Fruit fly (Drosophila melanogaster) whole organism, larva: ENCODE results near the gene CG14879.

Experiments
- noc ChIP-seq: fragments of 200-800 bp; sonication (Bioruptor generic); optimal IDR thresholded peaks from 3 replicates; lab custom pipeline; 2019; ENCODE audit warnings: missing biosample characterization, mild to moderate bottlenecking, missing genetic modification characterization, moderate library complexity

Gene CG14879

dm6 chr3R:16327549-16327948 lies 21.5 kb downstream of the CG14879 start, which contains the start of gene CG17930:
CG17930 (plus strand) TSS chr3R:16327849.
- TF ChIP-seq noc (tag; lab: Kevin White, UChicago) = no peak

DNA sequence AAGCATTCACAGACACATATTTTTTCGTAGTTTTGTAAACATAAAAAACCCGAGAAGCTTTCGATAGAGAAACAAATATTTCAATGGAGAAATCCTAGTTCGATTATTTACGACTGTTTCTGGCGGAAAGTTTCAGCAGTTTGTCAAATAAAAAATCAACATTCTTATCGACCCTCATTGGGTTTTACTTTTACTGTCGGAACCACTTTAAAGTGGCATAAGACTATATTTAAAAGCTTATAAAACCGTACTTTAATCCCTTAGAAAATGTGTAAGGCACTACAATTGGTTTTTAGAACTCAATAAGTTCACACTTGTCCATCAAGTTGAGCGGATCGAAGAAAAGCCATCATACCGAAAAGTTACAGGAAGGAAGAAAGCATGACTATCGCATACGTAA lies 23.8 kb downstream of the CG14879 start, which contains the start of gene CG17929:
CG17929 (plus strand) TSS at position 301 of the 400 bp plus-strand sequence.
- TF ChIP-seq noc (tag; lab: Kevin White, UChicago) = no peak

dm6 chr3R:16323093-16323492 lies 25.9 kb downstream of the CG14879 start, which contains the start of gene CG6901:
CG6901 (plus strand) TSS chr3R:16323415.
- TF ChIP-seq noc (tag; lab: Kevin White, UChicago) = no peak

DNA sequence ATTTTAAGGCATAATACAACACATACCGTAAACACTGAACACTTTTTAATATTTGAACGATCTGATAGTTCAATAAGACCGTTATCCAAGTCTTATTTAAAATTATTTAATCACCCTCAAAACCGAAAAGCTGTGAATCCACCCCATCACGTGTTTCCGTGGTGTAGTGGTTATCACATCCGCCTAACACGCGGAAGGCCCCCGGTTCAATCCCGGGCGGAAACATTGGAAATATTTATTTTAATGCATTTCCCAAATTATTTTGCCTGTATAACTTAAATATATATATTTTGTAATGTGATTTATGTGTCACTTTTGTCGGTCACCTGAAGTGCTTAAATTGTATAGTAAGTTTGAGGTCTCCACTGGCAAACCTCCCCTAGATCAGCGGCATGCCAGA lies 27.5 kb downstream of the CG14879 start, which contains the start of gene CG44044:
CG44044 (plus strand) TSS at position 301 of the 400 bp plus-strand sequence.
- TF ChIP-seq noc (tag; lab: Kevin White, UChicago) = no peak

dm6 chr3R:16316747-16317146 lies 32.3 kb downstream of the CG14879 start:
- TF ChIP-seq noc (tag; lab: Kevin White, UChicago) = no peak

- TF ChIP-seq noc (tag; lab: Kevin White, UChicago) = peak; percentile 74
These were observed 38.9 kb downstream of the CG14879 start for dm6 chr3R:16310081-16310493.

- no peak for TF ChIP-seq noc (tag; lab: Kevin White, UChicago)
These were observed 39.5 kb downstream of the CG14879 start for dm6 chr3R:16309302-16310080.

DNA sequence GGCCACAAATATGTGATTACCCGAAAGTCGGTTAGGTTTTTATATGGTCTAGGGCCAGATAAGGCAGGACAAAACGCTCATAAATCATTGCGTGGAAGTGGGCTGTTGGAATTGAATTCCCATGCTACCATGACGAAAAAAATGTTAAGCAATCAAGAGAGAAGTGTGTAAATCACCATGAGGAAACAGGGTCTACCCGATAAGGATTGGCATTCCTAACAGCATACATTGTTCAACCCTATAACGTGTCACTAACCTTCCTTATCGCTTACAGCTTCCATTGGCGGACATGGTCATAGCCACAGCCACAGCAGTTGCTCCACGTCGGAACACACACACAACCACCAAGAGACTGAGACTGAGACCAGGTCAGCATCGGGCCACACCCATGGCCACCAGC lies 41.0 kb downstream of the CG14879 start:
- no peak for TF ChIP-seq noc (tag; lab: Kevin White, UChicago)

DNA sequence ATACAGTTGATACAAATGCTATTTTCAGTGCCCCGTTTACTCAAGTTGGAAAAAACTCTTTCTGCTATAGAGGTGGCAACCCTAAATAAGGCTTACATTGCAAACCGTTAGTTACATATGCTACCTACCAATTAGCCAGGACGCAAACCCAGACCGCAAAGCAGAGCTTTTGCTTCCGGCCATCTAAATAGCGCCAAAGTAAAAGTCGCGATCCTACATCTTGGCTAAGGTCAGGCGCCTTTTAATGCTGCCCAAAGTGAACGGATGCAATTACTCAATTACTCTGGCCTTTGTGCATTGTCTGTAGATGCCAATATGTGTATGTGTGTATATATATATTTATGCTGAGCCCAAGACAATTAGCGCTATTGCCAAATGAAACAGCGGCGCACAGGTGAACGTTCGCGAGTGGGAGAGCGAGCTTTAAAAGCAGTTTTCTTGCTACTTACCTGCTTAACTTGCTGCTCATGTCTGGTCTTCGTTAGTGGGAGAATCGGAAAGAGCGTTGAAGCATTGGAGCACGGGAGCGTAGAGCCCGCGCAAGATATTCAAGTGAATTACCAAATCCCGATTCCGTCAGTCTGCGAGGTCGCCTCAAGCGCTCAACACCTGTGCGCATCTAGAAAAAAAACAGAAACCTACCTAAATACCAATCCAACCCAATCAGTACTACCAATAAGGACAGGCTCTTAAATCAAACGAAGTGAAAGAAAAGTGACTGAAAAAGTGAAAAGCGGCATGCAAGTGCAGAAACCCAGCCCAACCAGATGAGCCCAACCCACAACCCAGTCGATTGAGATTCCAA lies 43.6 kb downstream of the CG14879 start, which contains the start of gene Zip89B:
Zip89B (plus strand) TSS at position 574 of the 805 bp plus-strand sequence.
- no peak for TF ChIP-seq noc (tag; lab: Kevin White, UChicago)
